Worm (Caenorhabditis elegans): Measurements from ENCODE around the gene srx-134.

The srx-134 gene

DNA sequence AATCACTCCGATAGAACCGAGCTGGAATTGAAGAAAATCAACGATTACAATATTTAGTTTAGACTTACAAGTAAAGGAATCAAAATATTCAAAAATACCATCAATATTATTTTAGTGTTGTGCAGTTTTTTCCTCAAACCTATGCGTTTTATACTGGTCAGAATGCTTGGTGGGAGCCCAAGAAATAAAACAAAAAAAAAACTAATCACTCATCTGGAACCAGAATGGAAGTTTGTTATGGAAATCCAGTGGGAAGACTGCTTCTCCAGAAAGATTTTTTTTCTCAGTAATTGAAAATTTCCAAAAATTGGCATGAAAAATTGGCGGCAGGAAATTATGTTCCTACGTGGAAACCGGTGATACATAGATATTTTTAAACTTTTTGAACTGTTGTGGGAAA lies at the start of gene srx-134:
Gene srx-134 (minus strand): TSS at position 101 of the 400 bp plus-strand sequence.
- TF ChIP-seq unc-62 (GFP tag; optimal IDR thresholded peaks at IDR 0.05), result no peak

DNA sequence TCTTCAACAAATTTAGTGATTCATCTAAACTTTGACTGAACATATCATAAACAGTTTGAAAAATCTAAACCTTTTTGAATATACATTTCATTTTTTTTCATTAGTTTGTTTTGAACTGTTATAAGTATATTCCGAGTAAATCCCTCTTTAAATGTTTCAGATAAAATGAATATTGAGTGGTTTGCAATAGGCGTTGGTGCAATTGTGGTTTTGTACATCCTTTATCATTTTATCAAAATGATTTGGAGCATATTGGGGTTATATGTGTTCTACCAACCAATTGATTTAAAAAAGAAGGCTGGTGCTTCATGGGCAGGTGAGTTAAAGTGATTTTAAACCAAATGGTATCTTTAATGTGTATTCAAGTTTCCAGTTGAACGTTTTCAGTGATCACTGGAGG lies 48.2 kb upstream of the srx-134 start, which contains the start of gene stdh-3:
Gene stdh-3 (plus strand): TSS at position 166 of the 400 bp plus-strand sequence.
- TF ChIP-seq unc-62 (GFP tag; optimal IDR thresholded peaks at IDR 0.05), result no peak

DNA sequence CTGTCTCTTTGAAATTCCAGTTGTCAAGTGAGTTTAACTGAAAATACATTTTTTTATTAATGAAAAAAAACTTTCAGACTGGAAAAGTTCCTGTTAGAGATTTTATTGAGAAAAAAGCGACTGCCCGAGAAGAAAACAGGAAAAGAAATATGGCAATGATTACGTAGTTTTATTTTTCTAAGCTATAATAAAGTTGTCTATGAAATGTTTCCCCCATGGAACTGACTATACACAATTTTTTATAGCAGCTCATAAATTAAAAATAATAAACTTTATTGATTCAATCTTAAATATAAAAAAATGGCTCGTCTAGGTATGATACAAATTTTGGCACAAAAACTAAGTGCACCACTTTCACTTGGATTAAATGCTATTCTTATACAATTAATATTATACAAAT lies 46.2 kb upstream of the srx-134 start, which contains the start of gene C06B3.1:
Gene C06B3.1 (plus strand): TSS at position 301 of the 400 bp plus-strand sequence.
- TF ChIP-seq unc-62 (GFP tag; optimal IDR thresholded peaks at IDR 0.05), result no peak

DNA sequence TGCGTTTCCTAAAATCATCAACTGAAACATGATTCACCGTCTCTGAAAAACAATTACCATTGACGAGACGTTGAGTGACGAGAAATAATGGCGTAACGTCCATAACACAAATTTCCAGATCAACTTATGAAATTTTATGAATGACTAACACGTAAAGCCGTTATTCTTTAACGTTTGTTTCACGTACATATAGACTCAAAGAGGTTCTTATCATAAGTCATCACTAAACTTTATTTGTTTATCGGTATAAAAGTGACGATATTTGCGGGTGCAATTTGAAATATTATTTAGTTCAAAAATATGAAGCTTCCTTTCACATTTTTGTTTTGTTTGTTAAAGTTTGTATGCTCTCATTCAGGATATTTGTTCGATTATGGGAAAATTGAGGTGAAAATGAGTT lies 42.9 kb upstream of the srx-134 start, which contains the start of gene oac-3:
Gene oac-3 (plus strand): TSS at position 301 of the 400 bp plus-strand sequence.
- TF ChIP-seq unc-62 (GFP tag; optimal IDR thresholded peaks at IDR 0.05), result no peak

DNA sequence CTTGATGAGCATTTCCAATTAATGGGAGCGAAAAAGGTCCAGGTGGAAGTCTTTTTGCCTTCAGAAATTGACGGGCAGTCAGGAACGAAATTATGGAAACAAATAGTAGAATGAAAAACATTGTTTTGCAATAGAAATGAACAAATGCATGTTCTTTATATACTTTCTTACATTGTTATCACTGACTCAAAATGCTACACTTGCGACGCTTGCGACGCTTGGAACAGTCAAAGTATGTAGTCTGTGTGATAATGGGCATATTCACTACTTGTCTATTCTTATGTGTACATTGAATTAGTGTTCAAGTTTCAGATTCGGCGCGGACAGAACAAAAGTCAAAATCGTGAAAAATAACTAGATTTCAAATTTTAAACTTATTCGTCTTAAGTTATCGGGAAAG lies 42.1 kb upstream of the srx-134 start, which contains the start of gene cyp-35C1:
Gene cyp-35C1 (minus strand): TSS at position 132 of the 400 bp plus-strand sequence.
- no peak for TF ChIP-seq unc-62 (GFP tag; optimal IDR thresholded peaks at IDR 0.05)

DNA sequence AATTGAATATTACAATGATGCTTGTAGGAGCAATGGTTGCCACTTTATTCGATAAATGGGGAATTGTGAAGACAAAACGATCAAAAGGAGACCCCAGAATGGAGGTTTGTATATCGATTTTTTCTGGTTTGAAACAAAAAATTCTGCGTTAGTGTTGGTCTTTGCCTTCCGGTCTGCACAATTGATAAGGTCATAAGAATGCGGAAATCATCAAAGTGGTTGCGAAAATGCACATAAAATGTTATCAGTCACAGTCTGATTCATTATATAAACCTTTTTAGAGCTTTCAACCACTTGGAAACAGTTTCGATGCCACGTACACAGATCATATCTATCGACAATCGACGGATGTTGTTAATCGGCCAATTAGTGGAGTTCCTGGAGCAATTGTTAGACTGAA lies 37.3 kb upstream of the srx-134 start:
- TF ChIP-seq unc-62 (GFP tag; optimal IDR thresholded peaks at IDR 0.05), result no peak

DNA sequence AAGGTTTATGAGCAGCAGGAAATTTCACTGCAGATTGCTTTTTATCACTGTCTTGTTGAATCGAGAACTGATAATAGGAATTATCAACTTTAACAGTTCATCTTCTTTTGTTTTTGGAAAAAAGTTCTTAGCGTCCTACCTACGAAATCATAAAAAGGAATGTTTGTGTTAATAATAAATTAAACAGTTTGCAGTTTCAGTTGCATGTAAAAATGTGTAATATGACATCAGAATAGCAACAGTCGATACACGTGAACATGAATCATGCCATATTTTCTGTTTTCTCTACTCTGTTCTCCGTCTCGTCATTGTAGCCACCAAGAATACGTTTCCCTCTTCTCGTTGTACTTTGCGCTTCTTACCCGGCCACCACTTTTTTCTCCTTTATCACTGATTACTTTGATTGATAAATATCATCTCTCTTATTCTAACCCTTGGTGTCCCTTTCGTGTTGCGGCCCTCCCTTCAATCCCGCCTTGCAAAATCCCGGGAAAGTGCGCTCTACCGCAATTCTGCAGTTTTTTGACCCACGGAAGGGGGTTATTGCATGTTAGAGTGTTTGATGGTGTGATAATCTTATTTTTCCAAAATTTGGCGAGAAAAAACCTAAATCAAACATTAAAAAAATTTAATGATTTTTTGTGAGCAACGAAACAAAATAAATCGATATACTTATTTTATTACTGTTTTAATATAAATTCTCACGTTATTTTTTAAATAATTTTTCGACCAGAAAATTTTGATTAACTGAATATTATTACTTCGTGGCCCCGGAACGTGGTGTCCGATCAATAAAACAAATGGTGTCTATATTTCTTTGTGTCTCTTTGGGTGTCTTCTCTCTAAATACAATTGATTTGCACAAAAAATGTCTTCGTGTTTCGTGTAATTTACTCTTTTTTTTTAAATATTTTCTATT lies 36.4 kb upstream of the srx-134 start, which contains the start of gene sptl-3:
Gene sptl-3 (plus strand): TSS at position 869 of the 919 bp plus-strand sequence.
- no peak for TF ChIP-seq unc-62 (GFP tag; optimal IDR thresholded peaks at IDR 0.05)

DNA sequence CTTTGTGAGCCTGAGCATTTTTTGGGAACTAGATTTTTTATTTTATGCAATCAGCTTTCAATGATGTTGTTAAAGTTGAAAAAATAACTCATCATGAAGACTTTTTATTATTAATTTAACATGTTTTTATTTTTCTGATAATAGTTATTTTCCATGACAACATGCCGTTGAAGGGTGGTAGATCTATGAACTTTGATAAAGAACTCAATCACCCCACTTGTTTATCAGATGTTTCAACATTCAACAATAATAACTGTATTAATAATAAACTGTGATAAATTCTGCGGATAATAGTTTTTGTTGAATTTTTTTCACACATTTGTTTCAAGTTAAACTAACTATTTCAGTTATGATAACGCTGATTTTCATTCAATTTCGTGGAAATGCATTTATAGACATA lies 35.2 kb upstream of the srx-134 start:
- TF ChIP-seq unc-62 (GFP tag; optimal IDR thresholded peaks at IDR 0.05), result no peak

DNA sequence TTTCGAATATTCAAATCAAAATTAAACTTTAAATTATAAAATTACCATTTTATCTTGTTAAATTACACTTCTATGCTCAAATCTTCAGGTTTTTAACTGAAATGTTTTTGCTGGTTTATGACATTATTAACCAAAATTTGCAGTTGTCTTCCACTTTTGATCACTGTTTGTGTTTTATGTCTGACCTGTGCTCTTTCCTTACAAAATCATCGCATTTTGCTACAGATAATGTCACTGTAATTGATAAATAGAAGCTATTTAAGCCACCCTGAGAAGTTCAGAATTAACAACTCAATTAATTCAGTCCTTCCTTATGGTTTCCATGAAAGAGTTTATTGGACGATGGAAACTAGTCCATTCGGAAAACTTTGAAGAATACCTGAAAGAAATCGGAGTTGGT lies 34.2 kb upstream of the srx-134 start, which contains the start of gene lbp-8:
Gene lbp-8 (plus strand): TSS at position 301 of the 400 bp plus-strand sequence.
- no peak for TF ChIP-seq unc-62 (GFP tag; optimal IDR thresholded peaks at IDR 0.05)

DNA sequence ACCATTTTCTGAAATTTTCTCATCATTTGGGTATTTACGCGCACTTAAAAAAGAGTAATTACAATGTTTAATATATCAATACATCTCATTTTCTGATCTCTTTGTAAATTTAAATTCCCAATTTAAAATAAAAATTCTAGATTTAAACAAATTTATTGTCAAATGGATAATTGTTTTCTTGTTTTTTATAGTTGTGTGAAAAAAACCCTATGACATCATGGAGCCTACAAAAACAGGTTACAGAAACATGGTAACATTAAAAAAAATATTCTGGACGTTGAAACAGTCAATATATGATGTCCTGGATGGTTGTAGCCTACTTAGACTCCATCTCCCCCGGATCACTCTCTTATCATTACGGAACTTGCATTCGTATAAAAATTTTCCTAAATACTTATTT lies 33.2 kb upstream of the srx-134 start, which contains the start of gene spp-12:
Gene spp-12 (plus strand): TSS at position 301 of the 400 bp plus-strand sequence.
- no peak for TF ChIP-seq unc-62 (GFP tag; optimal IDR thresholded peaks at IDR 0.05)

DNA sequence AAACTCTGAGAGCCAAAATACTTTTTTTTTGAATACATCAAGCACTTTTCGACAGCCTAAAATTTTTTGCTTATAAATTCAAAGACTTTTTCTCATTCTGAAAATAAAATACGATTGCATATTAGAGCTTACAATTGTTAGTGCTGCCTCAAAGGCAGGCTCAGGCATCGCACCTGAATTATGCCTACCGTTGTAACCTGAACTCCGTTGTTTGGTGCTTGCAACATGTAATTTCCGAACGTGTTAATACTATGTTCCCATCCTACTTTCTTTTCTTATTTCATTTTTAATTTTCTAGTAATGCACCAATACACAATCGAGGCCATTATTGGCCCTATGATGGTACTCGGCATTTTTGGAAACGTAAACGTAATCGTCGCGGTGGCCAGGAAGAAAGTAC lies 31.1 kb upstream of the srx-134 start, which contains the start of gene srsx-19:
Gene srsx-19 (plus strand): TSS at position 301 of the 400 bp plus-strand sequence.
- TF ChIP-seq unc-62 (GFP tag; optimal IDR thresholded peaks at IDR 0.05), result no peak

DNA sequence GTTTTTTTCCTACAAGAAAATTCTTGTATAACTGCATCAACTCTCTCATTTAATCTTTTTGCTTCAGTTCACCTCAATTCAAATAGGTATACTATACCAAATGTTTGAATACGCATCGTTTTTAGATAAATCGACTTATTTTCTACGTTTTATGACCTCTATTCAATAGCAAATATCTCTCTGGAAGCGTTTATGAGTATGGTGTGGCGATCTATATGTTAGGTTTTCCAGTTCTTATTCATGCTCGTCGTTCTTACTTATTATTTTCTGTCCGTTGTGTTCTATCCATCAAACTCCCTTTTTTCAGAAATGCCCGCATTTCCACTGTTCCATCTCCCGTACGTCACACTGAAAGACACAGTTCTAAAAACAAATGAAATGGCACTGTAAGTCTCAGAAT lies 24.3 kb upstream of the srx-134 start, which contains the start of gene T22G5.3:
Gene T22G5.3 (plus strand): TSS at position 301 of the 400 bp plus-strand sequence.
- TF ChIP-seq unc-62 (GFP tag; optimal IDR thresholded peaks at IDR 0.05), result no peak

DNA sequence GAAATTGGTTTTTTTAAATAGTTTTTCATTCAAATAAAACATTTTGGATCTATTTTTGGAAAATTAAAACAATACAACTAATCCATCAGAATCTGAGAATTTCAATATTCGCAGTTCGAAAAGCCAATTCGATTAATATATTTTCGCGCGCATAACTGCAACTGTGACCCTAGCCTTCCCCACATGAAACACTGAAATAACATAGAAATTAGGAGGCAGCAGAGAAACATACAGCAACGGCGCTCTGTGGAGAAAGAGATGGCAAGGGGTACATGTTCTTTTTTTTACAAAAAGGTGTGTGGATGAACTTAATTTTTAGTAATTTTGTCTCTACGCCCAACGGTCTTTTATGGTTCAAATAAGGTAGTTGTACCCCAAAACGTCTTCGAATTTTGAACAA lies 23.9 kb upstream of the srx-134 start:
- TF ChIP-seq unc-62 (GFP tag; optimal IDR thresholded peaks at IDR 0.05), result no peak

DNA sequence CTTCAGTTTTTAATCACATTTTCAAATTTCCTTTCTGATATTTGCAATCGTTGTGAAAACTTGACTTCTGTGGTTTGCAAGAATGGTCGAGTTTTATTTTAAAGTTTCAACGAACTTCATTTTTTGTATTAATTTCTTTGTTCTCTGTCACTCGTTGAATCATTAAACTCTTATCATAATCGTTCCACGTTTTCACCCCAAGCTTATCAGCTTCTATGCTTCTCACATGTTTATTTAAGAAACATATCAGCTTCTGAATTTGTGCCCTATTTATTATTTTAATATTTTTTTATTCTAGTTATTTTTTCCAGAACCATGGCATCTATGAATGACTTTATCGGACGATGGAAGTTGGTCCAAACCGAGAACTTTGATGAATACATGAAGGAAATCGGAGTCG lies 23.0 kb upstream of the srx-134 start, which contains the start of gene lbp-7:
Gene lbp-7 (plus strand): TSS at position 312 of the 400 bp plus-strand sequence.
- TF ChIP-seq unc-62 (GFP tag; optimal IDR thresholded peaks at IDR 0.05), result no peak

DNA sequence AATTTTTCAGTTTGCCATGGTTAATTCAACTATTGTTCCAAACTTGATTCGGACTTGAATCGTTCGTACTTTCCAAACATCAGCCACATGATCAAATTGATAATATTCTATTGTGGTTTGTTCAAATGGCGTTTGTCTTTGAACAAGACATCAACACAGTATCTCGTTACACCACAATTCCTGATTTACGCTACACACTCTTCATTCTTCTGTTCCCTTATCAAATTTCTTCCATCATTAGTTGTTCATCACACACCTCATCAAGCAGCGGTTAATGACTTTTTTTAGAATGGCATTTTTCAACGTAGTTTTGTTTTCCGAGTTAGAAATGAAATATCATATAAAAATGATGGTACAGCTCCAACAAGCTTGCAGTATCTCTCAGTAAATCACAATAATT lies 21.9 kb upstream of the srx-134 start:
- no peak for TF ChIP-seq unc-62 (GFP tag; optimal IDR thresholded peaks at IDR 0.05)

DNA sequence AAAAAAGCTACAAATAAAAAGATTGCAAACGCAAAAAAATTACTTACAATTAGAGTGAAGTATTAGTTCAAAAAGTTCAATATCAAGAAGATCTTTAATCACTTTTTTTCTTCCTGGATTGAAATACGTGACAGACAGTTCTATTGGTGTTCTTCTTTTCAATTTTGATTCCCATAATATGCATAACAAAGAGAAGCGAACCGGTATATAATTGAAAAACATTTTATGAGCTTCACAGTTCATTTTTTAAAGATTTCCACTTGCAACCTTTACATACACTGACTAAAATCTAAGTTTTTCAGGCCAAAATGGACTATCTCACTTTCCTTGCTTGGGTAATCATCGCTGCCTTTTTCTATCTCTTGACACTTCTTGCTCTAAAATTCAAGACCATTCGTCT lies 20.3 kb upstream of the srx-134 start, which contains the start of gene T22G5.1:
Gene T22G5.1 (plus strand): TSS at position 301 of the 400 bp plus-strand sequence.
- no peak for TF ChIP-seq unc-62 (GFP tag; optimal IDR thresholded peaks at IDR 0.05)

All from whole organism, dauer.